Worm (Caenorhabditis elegans) whole organism, L3 larva: Measurements from ENCODE around the gene dpy-8.

ENCODE experiments used
- ceh-16 ChIP-seq: sonication (generic microtip); optimal IDR thresholded peaks from 2 replicates; lab custom pipeline; 2017; ENCODE audit warnings: missing biosample characterization, missing genetic modification characterization
- eor-1 ChIP-seq, 2 experiments: fragments of 150-350 bp; optimal IDR thresholded peaks; 2 replicates each; lab custom pipeline; 2014 to 2018; ENCODE audit warnings: missing biosample characterization in 2 of 2, missing genetic modification characterization in 2 of 2
- zag-1 ChIP-seq: fragments of 150-350 bp; optimal IDR thresholded peaks from 2 replicates; lab custom pipeline; 2014; ENCODE audit warnings: missing biosample characterization, missing genetic modification characterization
- ztf-4 ChIP-seq: fragments of 150-350 bp; optimal IDR thresholded peaks from 2 replicates; lab custom pipeline; 2014; ENCODE audit warnings: missing biosample characterization, missing genetic modification characterization

ce11 chrX:5174256-5174655 is 24.0 kb upstream of the dpy-8 start, which contains the start of gene zchc-1A:
- TF ChIP-seq ceh-16 (tag; lab: Kevin White, UChicago) (no peak), ztf-4 (tag; lab: Kevin White, UChicago) (no peak), zag-1 (tag; lab: Kevin White, UChicago) (no peak), eor-1 (tag; optimal IDR thresholded peaks at IDR 0.05; lab: Kevin White, UChicago) (no peak)
